Worm (Caenorhabditis elegans) whole organism, L1 larva: Measurements from ENCODE around the gene fkh-9.
A peak's percentile ranks its signal among the peaks of the same experiment; 100 is the strongest.

Source experiments
- C16A3.4 ChIP-seq: fragments of 150-350 bp; optimal IDR thresholded peaks from 2 replicates; lab custom pipeline; 2014; ENCODE audit warnings: missing biosample characterization, missing genetic modification characterization
- ceh-8 ChIP-seq: fragments of 200-800 bp; sonication (Bioruptor generic); optimal IDR thresholded peaks from 2 replicates; lab custom pipeline; 2018; ENCODE audit warnings: mild to moderate bottlenecking, missing genetic modification characterization, moderate library complexity, missing compliant biosample characterization
- ceh-82 ChIP-seq, 3 experiments: fragments of 150-350 bp in 1 of 3; sonication (generic microtip) in 2 of 3; optimal IDR thresholded peaks; 2 replicates each; lab custom pipeline; 2014 to 2017; ENCODE audit warnings: missing biosample characterization in 3 of 3, missing genetic modification characterization in 3 of 3
- dpl-1 ChIP-seq, 3 experiments: fragments of 150-350 bp in 2 of 3; sonication (generic microtip) in 1 of 3; optimal IDR thresholded peaks; 2 replicates each; lab custom pipeline; 2014 to 2017; ENCODE audit warnings: missing biosample characterization in 3 of 3, missing genetic modification characterization in 3 of 3, missing genetic modification reagents in 3 of 3
- egl-13 ChIP-seq: sonication (generic microtip); optimal IDR thresholded peaks from 2 replicates; lab custom pipeline; 2016; ENCODE audit warnings: missing genotype, missing genetic modification reagents, missing genetic modification characterization, missing compliant biosample characterization
- elt-2 ChIP-seq: sonication (generic microtip); optimal IDR thresholded peaks from 2 replicates; lab custom pipeline; 2016; ENCODE audit warnings: missing genetic modification characterization, mild to moderate bottlenecking, inconsistent platforms, missing compliant biosample characterization, missing genetic modification reagents
- ets-5 ChIP-seq: fragments of 200-800 bp; sonication (Bioruptor generic); IDR thresholded peaks from 2 replicates; pipeline ENCODE4 v1.3.6; 2022; ENCODE audit warnings: missing genetic modification characterization, missing compliant biosample characterization
- fkh-10 ChIP-seq: sonication (generic microtip); optimal IDR thresholded peaks from 2 replicates; lab custom pipeline; 2017; ENCODE audit warnings: missing biosample characterization, missing genetic modification reagents, missing genetic modification characterization
- fkh-4 ChIP-seq: sonication (generic microtip); optimal IDR thresholded peaks from 2 replicates; lab custom pipeline; 2016; ENCODE audit warnings: missing compliant biosample characterization, missing genetic modification characterization, borderline replicate concordance
- fkh-8 ChIP-seq: sonication (generic microtip); optimal IDR thresholded peaks from 2 replicates; lab custom pipeline; 2016; ENCODE audit warnings: mild to moderate bottlenecking, missing genetic modification characterization, missing compliant biosample characterization
- fos-1 ChIP-seq: fragments of 150-350 bp; optimal IDR thresholded peaks from 2 replicates; lab custom pipeline; 2014; ENCODE audit warnings: missing biosample characterization, missing genetic modification characterization
- grh-1 ChIP-seq: fragments of 200-800 bp; sonication (Bioruptor generic); IDR thresholded peaks from 2 replicates; pipeline ENCODE4 v1.3.6; 2022; ENCODE audit warnings: missing genetic modification reagents, missing genetic modification characterization, missing compliant biosample characterization
- hpl-2 ChIP-seq: fragments of 150-350 bp; optimal IDR thresholded peaks from 2 replicates; lab custom pipeline; 2014; ENCODE audit warnings: missing biosample characterization, missing genetic modification reagents, missing genetic modification characterization
- jun-1 ChIP-seq: fragments of 150-350 bp; optimal IDR thresholded peaks from 2 replicates; lab custom pipeline; 2014; ENCODE audit warnings: missing biosample characterization, missing genetic modification reagents, missing genetic modification characterization
- lin-14 ChIP-seq: fragments of 200-800 bp; sonication (Bioruptor generic); optimal IDR thresholded peaks from 2 replicates; lab custom pipeline; 2018; ENCODE audit warnings: mild to moderate bottlenecking, missing genetic modification characterization, moderate library complexity, missing compliant biosample characterization
- lin-15B ChIP-seq: fragments of 150-350 bp; sonication (generic microtip); optimal IDR thresholded peaks from 3 replicates; lab custom pipeline; 2014; ENCODE audit warnings: missing biosample characterization, missing genetic modification characterization
- lin-39 ChIP-seq: fragments of 150-350 bp; optimal IDR thresholded peaks from 2 replicates; lab custom pipeline; 2014; ENCODE audit warnings: missing biosample characterization, missing genetic modification reagents, missing genetic modification characterization
- lsy-2 ChIP-seq, 2 experiments: fragments of 150-350 bp; optimal IDR thresholded peaks; 2 replicates each; lab custom pipeline; 2014; ENCODE audit warnings: missing biosample characterization in 2 of 2, missing genetic modification characterization in 2 of 2
- mab-9 ChIP-seq: fragments of 200-800 bp; sonication (Bioruptor generic); IDR thresholded peaks from 2 replicates; pipeline ENCODE4 v1.3.6; 2022; ENCODE audit warnings: missing genetic modification reagents, missing genetic modification characterization, missing compliant biosample characterization
- mdl-1 ChIP-seq, 2 experiments: fragments of 150-350 bp; optimal IDR thresholded peaks; 2 replicates each; lab custom pipeline; 2014 to 2017; ENCODE audit warnings: missing biosample characterization in 2 of 2, missing genetic modification characterization in 2 of 2, inconsistent platforms in 1 of 2
- mep-1 ChIP-seq: fragments of 150-350 bp; optimal IDR thresholded peaks from 2 replicates; lab custom pipeline; 2014; ENCODE audit warnings: missing biosample characterization, missing genetic modification characterization
- nhr-11 ChIP-seq: fragments of 150-350 bp; optimal IDR thresholded peaks from 2 replicates; lab custom pipeline; 2014; ENCODE audit warnings: missing biosample characterization, missing genetic modification characterization
- nhr-19 ChIP-seq: fragments of 200-800 bp; sonication (Bioruptor generic); conservative IDR thresholded peaks from 2 replicates; pipeline ENCODE4 v1.3.6; 2022; ENCODE audit warnings: missing genetic modification characterization, missing compliant biosample characterization
- nhr-20 ChIP-seq: sonication (generic microtip); optimal IDR thresholded peaks from 2 replicates; lab custom pipeline; 2016; ENCODE audit warnings: mild to moderate bottlenecking, missing genetic modification characterization, missing compliant biosample characterization
- nhr-237 ChIP-seq: fragments of 150-350 bp; optimal IDR thresholded peaks from 2 replicates; lab custom pipeline; 2014; ENCODE audit warnings: missing biosample characterization, missing genetic modification characterization
- nhr-71 ChIP-seq: sonication (generic microtip); optimal IDR thresholded peaks from 2 replicates; lab custom pipeline; 2016; ENCODE audit warnings: mild to moderate bottlenecking, missing genetic modification characterization, moderate library complexity, missing compliant biosample characterization
- nhr-76 ChIP-seq: sonication (generic microtip); optimal IDR thresholded peaks from 2 replicates; lab custom pipeline; 2017; ENCODE audit warnings: missing biosample characterization, missing genetic modification characterization
- nhr-77 ChIP-seq: fragments of 150-350 bp; optimal IDR thresholded peaks from 2 replicates; lab custom pipeline; 2014; ENCODE audit warnings: missing biosample characterization, missing genetic modification characterization
- pag-3 ChIP-seq: sonication (generic microtip); optimal IDR thresholded peaks from 2 replicates; lab custom pipeline; 2017; ENCODE audit warnings: missing genetic modification characterization, mild to moderate bottlenecking, missing compliant biosample characterization, antibody characterized with exemption, borderline replicate concordance; ENCODE audit not compliant: insufficient read depth
- pax-3 ChIP-seq: fragments of 200-800 bp; sonication (Bioruptor generic); optimal IDR thresholded peaks from 2 replicates; lab custom pipeline; 2018; ENCODE audit warnings: mild to moderate bottlenecking, missing genetic modification characterization, moderate library complexity, missing compliant biosample characterization
- pqm-1 ChIP-seq: sonication (generic microtip); optimal IDR thresholded peaks from 3 replicates; lab custom pipeline; 2017; ENCODE audit warnings: missing biosample characterization, missing genetic modification characterization
- rnt-1 ChIP-seq: sonication (generic microtip); optimal IDR thresholded peaks from 2 replicates; lab custom pipeline; 2016; ENCODE audit warnings: mild to moderate bottlenecking, missing genetic modification characterization, moderate library complexity, missing compliant biosample characterization
- snu-23 ChIP-seq: sonication (generic microtip); optimal IDR thresholded peaks from 2 replicates; lab custom pipeline; 2016; ENCODE audit warnings: missing genetic modification characterization, missing compliant biosample characterization
- sox-4 ChIP-seq: sonication (generic microtip); optimal IDR thresholded peaks from 2 replicates; lab custom pipeline; 2016; ENCODE audit warnings: missing genetic modification characterization, missing compliant biosample characterization
- tbx-2 ChIP-seq: sonication (generic microtip); optimal IDR thresholded peaks from 2 replicates; lab custom pipeline; 2016; ENCODE audit warnings: missing genetic modification characterization, missing compliant biosample characterization
- tlp-1 ChIP-seq: fragments of 150-350 bp; optimal IDR thresholded peaks from 2 replicates; lab custom pipeline; 2014; ENCODE audit warnings: missing biosample characterization, missing genetic modification characterization
- unc-130 ChIP-seq: fragments of 150-350 bp; optimal IDR thresholded peaks from 2 replicates; lab custom pipeline; 2017; ENCODE audit warnings: missing biosample characterization, missing genetic modification characterization, inconsistent platforms
- unc-30 ChIP-seq: sonication (generic microtip); optimal IDR thresholded peaks from 2 replicates; lab custom pipeline; 2017; ENCODE audit warnings: missing biosample characterization, missing genetic modification characterization
- unc-86 ChIP-seq: sonication (generic microtip); optimal IDR thresholded peaks from 2 replicates; lab custom pipeline; 2016; ENCODE audit warnings: missing genetic modification characterization, missing compliant biosample characterization
- zag-1 ChIP-seq: fragments of 150-350 bp; optimal IDR thresholded peaks from 2 replicates; lab custom pipeline; 2014; ENCODE audit warnings: missing biosample characterization, missing genetic modification characterization
- ztf-11 ChIP-seq, 2 experiments: sonication (generic microtip); optimal IDR thresholded peaks; 2 replicates each; lab custom pipeline; 2016 to 2017; ENCODE audit warnings: missing genetic modification characterization in 2 of 2, missing biosample characterization in 1 of 2, missing compliant biosample characterization in 1 of 2
- ztf-4 ChIP-seq: fragments of 150-350 bp; optimal IDR thresholded peaks from 2 replicates; lab custom pipeline; 2014; ENCODE audit warnings: missing biosample characterization, missing genetic modification characterization

Gene fkh-9

DNA sequence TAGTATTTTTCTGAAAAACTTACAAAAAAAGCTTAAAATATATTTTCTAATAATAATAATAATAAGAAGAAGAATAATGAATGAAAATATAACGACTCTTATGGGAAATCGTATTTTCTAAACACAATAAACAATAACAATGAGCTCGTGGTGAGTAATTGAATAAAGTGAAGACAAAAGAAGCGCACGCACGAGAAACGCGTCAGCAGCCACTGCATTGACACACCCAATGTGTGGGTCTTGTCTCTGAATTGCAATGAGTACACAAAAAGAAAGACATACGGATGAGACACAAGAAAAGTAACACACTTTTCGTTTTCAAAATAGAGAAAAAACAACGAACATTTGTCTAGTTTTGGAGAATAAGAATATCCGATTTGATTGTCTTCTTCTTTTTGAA lies 23.4 kb downstream of the fkh-9 start, which contains the start of gene F35A5.8 (continued):
- TF ChIP-seq zag-1 (tag; lab: Kevin White, UChicago) (no peak), hpl-2 (GFP tag; lab: Kevin White, UChicago) (no peak), lin-39 (peak; percentile 79), nhr-237 (tag; lab: Kevin White, UChicago) (no peak), snu-23 (peak; percentile 89), ceh-82 (tag; optimal IDR thresholded peaks at IDR 0.05; lab: Kevin White, UChicago) (peak; percentile 66 to 83 (median 69)), fos-1 (tag; lab: Kevin White, UChicago) (peak; percentile 61), rnt-1 (peak; percentile 91), nhr-19 (GFP tag; lab: Robert Waterston, UW) (peak; percentile 85), pag-3 (tag; lab: Kevin White, UChicago) (peak; percentile 20), ztf-11 (tag; optimal IDR thresholded peaks at IDR 0.05; lab: Kevin White, UChicago) (peak in 1 of 2 experiments; percentile 72)

DNA sequence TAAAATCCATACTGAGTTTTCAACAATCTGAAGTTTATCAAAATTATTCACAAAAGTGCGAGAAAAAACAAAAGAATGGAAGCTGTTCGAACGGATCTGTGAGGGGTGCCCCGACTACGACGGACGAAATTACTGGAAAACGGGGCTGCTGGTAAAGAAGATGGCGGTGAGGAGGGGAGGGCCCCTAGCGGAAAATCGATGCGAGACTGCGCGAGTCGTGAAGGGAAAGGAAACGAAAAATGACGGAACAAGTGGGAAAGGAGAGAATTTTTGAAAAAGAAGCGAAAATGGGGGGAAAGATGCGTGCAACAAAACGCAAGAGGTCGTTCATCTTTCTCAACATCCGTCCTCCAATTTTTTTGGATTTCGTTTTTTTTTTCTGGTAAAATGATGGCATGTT lies 24.0 kb downstream of the fkh-9 start:
- peak; percentile 35 for TF ChIP-seq egl-13
- TF ChIP-seq hpl-2 (GFP tag; lab: Kevin White, UChicago) = no peak
- TF ChIP-seq lin-14 (GFP tag; lab: Kevin White, UChicago) = peak; percentile 61
- TF ChIP-seq fkh-10 (GFP tag; lab: Kevin White, UChicago) = peak; percentile 69
- peak in 2 of 3 experiments; percentile 14 to 48 for TF ChIP-seq ceh-82 (tag; optimal IDR thresholded peaks at IDR 0.05; lab: Kevin White, UChicago)
- TF ChIP-seq, all 84 proteins: peak for 4

ce11 chrX:3798288-3798687 lies 28.5 kb downstream of the fkh-9 start:
- TF ChIP-seq grh-1 (no peak), nhr-11 (tag; lab: Kevin White, UChicago) (no peak), unc-30 (tag; lab: Kevin White, UChicago) (no peak), fkh-8 (tag; lab: Kevin White, UChicago) (no peak), tlp-1 (tag; lab: Kevin White, UChicago) (no peak), lin-15B (tag; lab: Kevin White, UChicago) (no peak), mdl-1 (tag; optimal IDR thresholded peaks at IDR 0.05; lab: Kevin White, UChicago) (no peak), pax-3 (tag; lab: Kevin White, UChicago) (no peak), mep-1 (no peak), nhr-20 (tag; lab: Kevin White, UChicago) (no peak), dpl-1 (GFP tag; optimal IDR thresholded peaks at IDR 0.05; lab: Kevin White, UChicago) (no peak), nhr-76 (no peak), elt-2 (tag; lab: Kevin White, UChicago) (no peak), unc-86 (tag; lab: Kevin White, UChicago) (no peak), nhr-77 (no peak), nhr-71 (tag; lab: Kevin White, UChicago) (no peak), fkh-10 (GFP tag; lab: Kevin White, UChicago) (no peak), pqm-1 (tag; lab: Kevin White, UChicago) (no peak), lsy-2 (tag; optimal IDR thresholded peaks at IDR 0.05; lab: Kevin White, UChicago) (no peak), C16A3.4 (no peak)
- TF ChIP-seq, all 84 proteins: peak for 0

ce11 chrX:3797882-3798281 lies 28.9 kb downstream of the fkh-9 start, which contains the start of gene abu-10:
abu-10 (plus strand) TSS chrX:3798182.
- TF ChIP-seq lin-15B (tag; lab: Kevin White, UChicago) (no peak), jun-1 (no peak), fkh-4 (tag; lab: Kevin White, UChicago) (no peak), tbx-2 (tag; lab: Kevin White, UChicago) (no peak), nhr-76 (no peak), mab-9 (no peak), mep-1 (no peak), ztf-4 (no peak), sox-4 (tag; lab: Kevin White, UChicago) (no peak), ceh-8 (GFP tag; lab: Kevin White, UChicago) (no peak), ets-5 (GFP tag; lab: Robert Waterston, UW) (no peak), unc-130 (tag; lab: Kevin White, UChicago) (no peak)
- TF ChIP-seq, all 84 proteins: peak for 0
